Fruit fly (Drosophila melanogaster): Measurements from ENCODE around the gene CG16890.

CG16890 gene

dm6 chr2L:13811323-13811722 lies 27.2 kb upstream of the CG16890 start, which contains the start of the genes Adat1 and CG16865 (continued):
- TF ChIP-seq ato (GFP tag; IDR thresholded peaks at IDR 0.05; ENCODE audit: partially characterized antibody) (peak; percentile 61; the same call in 1 of the 2 replicates), CG12071 (GFP tag; optimal IDR thresholded peaks at IDR 0.05) (no peak), Ets97D (GFP tag; optimal IDR thresholded peaks at IDR 0.05) (no peak), Hmr (GFP tag; optimal IDR thresholded peaks at IDR 0.05) (no peak), CG2875 (GFP tag; optimal IDR thresholded peaks at IDR 0.05) (no peak), Taf1 (GFP tag; IDR thresholded peaks at IDR 0.05) (no peak), kay (GFP tag; optimal IDR thresholded peaks at IDR 0.05) (no peak), emc (GFP tag; optimal IDR thresholded peaks at IDR 0.05) (no peak), D19A (tag; optimal IDR thresholded peaks at IDR 0.05) (no peak), Poxn (GFP tag; IDR thresholded peaks at IDR 0.05) (no peak), Sin3A (optimal IDR thresholded peaks at IDR 0.05) (peak; percentile 35), Ravus (GFP tag; IDR thresholded peaks at IDR 0.05) (no peak), Mrtf (GFP tag; IDR thresholded peaks at IDR 0.05) (no peak), CG17612 (GFP tag; IDR thresholded peaks at IDR 0.05) (no peak), crp (GFP tag; optimal IDR thresholded peaks at IDR 0.05) (no peak), HLHmδ (GFP tag; optimal IDR thresholded peaks at IDR 0.05) (no peak), CG1792 (GFP tag; optimal IDR thresholded peaks at IDR 0.05) (no peak), gcm2 (GFP tag; optimal IDR thresholded peaks at IDR 0.05) (no peak), jumu (GFP tag; optimal IDR thresholded peaks at IDR 0.05) (no peak), CG12659 (GFP tag; optimal IDR thresholded peaks at IDR 0.05) (peak; percentile 47), pita (GFP tag; optimal IDR thresholded peaks at IDR 0.05) (no peak), CG12104 (GFP tag; optimal IDR thresholded peaks at IDR 0.05) (no peak), CG16779 (GFP tag; IDR thresholded peaks at IDR 0.05) (no peak), CG30020 (tag; optimal IDR thresholded peaks at IDR 0.05) (no peak), CG7745 (tag; optimal IDR thresholded peaks at IDR 0.05) (no peak), lilli (GFP tag; optimal IDR thresholded peaks at IDR 0.05) (no peak), unc-4 (GFP tag; IDR thresholded peaks at IDR 0.05; ENCODE audit: partially characterized antibody) (peak; percentile 62), NC2β (GFP tag; optimal IDR thresholded peaks at IDR 0.05) (no peak), gce (GFP tag; IDR thresholded peaks at IDR 0.05) (no peak), lab (GFP tag; optimal IDR thresholded peaks at IDR 0.05) (no peak), ham (GFP tag; IDR thresholded peaks at IDR 0.05) (no peak), Side (GFP tag; optimal IDR thresholded peaks at IDR 0.05) (no peak), Dfd (GFP tag; optimal IDR thresholded peaks at IDR 0.05) (no peak), Hsf (GFP tag; optimal IDR thresholded peaks at IDR 0.05) (no peak), CG10147 (GFP tag; optimal IDR thresholded peaks at IDR 0.05) (no peak), CG13894 (tag; optimal IDR thresholded peaks at IDR 0.05) (no peak), Ssrp (tag; optimal IDR thresholded peaks at IDR 0.05) (no peak), CG14014 (GFP tag; IDR thresholded peaks at IDR 0.05) (no peak), Dad (GFP tag; optimal IDR thresholded peaks at IDR 0.05) (no peak), en (GFP tag; optimal IDR thresholded peaks at IDR 0.05) (no peak), bcd (GFP tag; optimal IDR thresholded peaks at IDR 0.05) (no peak), BtbVII (GFP tag; optimal IDR thresholded peaks at IDR 0.05) (no peak), p53 (GFP tag; optimal IDR thresholded peaks at IDR 0.05) (no peak), croc (GFP tag; conservative IDR thresholded peaks at IDR 0.05) (no peak), CG15479 (GFP tag; optimal IDR thresholded peaks at IDR 0.05) (no peak), Scr (GFP tag; IDR thresholded peaks at IDR 0.05; ENCODE audit: partially characterized antibody) (peak; percentile 61), run (tag; optimal IDR thresholded peaks at IDR 0.05) (no peak), exex (tag; optimal IDR thresholded peaks at IDR 0.05) (no peak), zf30C (GFP tag; optimal IDR thresholded peaks at IDR 0.05) (no peak), CG17568 (GFP tag; optimal IDR thresholded peaks at IDR 0.05) (no peak), pb (GFP tag; optimal IDR thresholded peaks at IDR 0.05) (no peak), gsb-n (tag; optimal IDR thresholded peaks at IDR 0.05) (no peak)
